Fruit fly (Drosophila melanogaster) whole organism, prepupa: ENCODE measurements around the gene gzl.
A peak's percentile ranks its signal among the peaks of the same experiment; 100 is the strongest.

Experiments
- CG10631 ChIP-seq: fragments of 200-800 bp; sonication (Bioruptor generic); optimal IDR thresholded peaks from 2 replicates; lab custom pipeline; 2016; ENCODE audit warnings: missing biosample characterization, missing genetic modification characterization
- CG10669 ChIP-seq: fragments of 200-800 bp; sonication (Bioruptor generic); optimal IDR thresholded peaks from 3 replicates; lab custom pipeline; 2018; ENCODE audit warnings: missing biosample characterization, mild to moderate bottlenecking, missing genetic modification characterization, moderate library complexity
- CG11902 ChIP-seq: fragments of 200-800 bp; sonication (Bioruptor generic); optimal IDR thresholded peaks from 3 replicates; lab custom pipeline; 2016; ENCODE audit warnings: missing biosample characterization, missing genetic modification characterization
- CG15336 ChIP-seq: fragments of 200-800 bp; sonication (Bioruptor generic); IDR thresholded peaks from 2 replicates; pipeline ENCODE4 v1.3.6; 2022; ENCODE audit warnings: missing biosample characterization, missing genetic modification characterization
- CG16779 ChIP-seq: fragments of 200-800 bp; sonication (Bioruptor generic); optimal IDR thresholded peaks from 3 replicates; lab custom pipeline; 2017; ENCODE audit warnings: missing biosample characterization, mild to moderate bottlenecking, missing genetic modification characterization
- CG3032 ChIP-seq: fragments of 200-800 bp; optimal IDR thresholded peaks from 2 replicates; lab custom pipeline; 2019; ENCODE audit warnings: missing biosample characterization, mild to moderate bottlenecking, missing genetic modification characterization, moderate library complexity
- CG32006 ChIP-seq: fragments of 200-800 bp; sonication (Bioruptor generic); optimal IDR thresholded peaks from 3 replicates; lab custom pipeline; 2017; ENCODE audit warnings: missing biosample characterization, mild to moderate bottlenecking, missing genetic modification characterization
- CG3919 ChIP-seq: fragments of 200-800 bp; sonication (Bioruptor generic); optimal IDR thresholded peaks from 3 replicates; lab custom pipeline; 2016; ENCODE audit warnings: missing biosample characterization, missing genetic modification characterization
- CG4318 ChIP-seq: fragments of 200-800 bp; sonication (Bioruptor generic); optimal IDR thresholded peaks from 3 replicates; lab custom pipeline; 2017; ENCODE audit warnings: missing biosample characterization, mild to moderate bottlenecking, missing genetic modification characterization
- CG6163 ChIP-seq: fragments of 200-800 bp; sonication (Bioruptor generic); IDR thresholded peaks from 3 replicates; pipeline ENCODE4 v1.3.6; 2022; ENCODE audit warnings: missing biosample characterization, missing genetic modification characterization
- CG6276 ChIP-seq: fragments of 200-800 bp; sonication (Bioruptor generic); optimal IDR thresholded peaks from 2 replicates; lab custom pipeline; 2017; ENCODE audit warnings: missing biosample characterization, mild to moderate bottlenecking, missing genetic modification characterization
- CG6808 ChIP-seq: fragments of 200-800 bp; sonication (Bioruptor generic); optimal IDR thresholded peaks from 3 replicates; lab custom pipeline; 2017; ENCODE audit warnings: missing biosample characterization, missing genetic modification characterization, mild to moderate bottlenecking, moderate library complexity, missing genetic modification reagents
- CG6854 ChIP-seq: fragments of 200-800 bp; sonication (Bioruptor generic); optimal IDR thresholded peaks from 2 replicates; lab custom pipeline; 2017; ENCODE audit warnings: missing biosample characterization, mild to moderate bottlenecking, missing genetic modification characterization
- CG7368 ChIP-seq: fragments of 200-800 bp; sonication (Bioruptor generic); optimal IDR thresholded peaks from 3 replicates; lab custom pipeline; 2016; ENCODE audit warnings: missing biosample characterization, missing genetic modification characterization
- CG8119 ChIP-seq: fragments of 200-800 bp; sonication (Bioruptor generic); IDR thresholded peaks from 3 replicates; pipeline ENCODE4 v1.3.6; 2022; ENCODE audit warnings: missing biosample characterization, missing genetic modification characterization
- CG8319 ChIP-seq: fragments of 200-800 bp; sonication (Bioruptor generic); optimal IDR thresholded peaks from 3 replicates; lab custom pipeline; 2016; ENCODE audit warnings: missing biosample characterization, missing genetic modification characterization
- CG9139 ChIP-seq: fragments of 200-800 bp; sonication (Bioruptor generic); optimal IDR thresholded peaks from 3 replicates; lab custom pipeline; 2017; ENCODE audit warnings: missing biosample characterization, mild to moderate bottlenecking, missing genetic modification characterization
- Eip75B ChIP-seq: fragments of 200-800 bp; sonication (Bioruptor generic); optimal IDR thresholded peaks from 3 replicates; lab custom pipeline; 2016; ENCODE audit warnings: missing biosample characterization, missing genetic modification characterization
- Eip78C ChIP-seq: fragments of 200-800 bp; sonication (Bioruptor generic); peaks from one replicate; lab custom pipeline; 2016; ENCODE audit warnings: missing biosample characterization, missing genetic modification characterization
- Ets96B ChIP-seq: fragments of 200-800 bp; optimal IDR thresholded peaks from 2 replicates; lab custom pipeline; 2019; ENCODE audit warnings: missing biosample characterization, mild to moderate bottlenecking, missing genetic modification characterization, moderate library complexity
- Gug ChIP-seq: fragments of 200-800 bp; sonication (Bioruptor generic); IDR thresholded peaks from 2 replicates; pipeline ENCODE4 v1.3.6; 2022; ENCODE audit warnings: missing biosample characterization, missing genetic modification characterization
- Hr39 ChIP-seq: fragments of 200-800 bp; sonication (Bioruptor generic); optimal IDR thresholded peaks from 2 replicates; lab custom pipeline; 2016; ENCODE audit warnings: missing biosample characterization, missing genetic modification characterization
- Hr4 ChIP-seq: fragments of 200-800 bp; sonication (Bioruptor generic); optimal IDR thresholded peaks from 3 replicates; lab custom pipeline; 2016; ENCODE audit warnings: missing biosample characterization, missing genetic modification characterization
- OdsH ChIP-seq: fragments of 200-800 bp; sonication (Bioruptor generic); optimal IDR thresholded peaks from 3 replicates; lab custom pipeline; 2016; ENCODE audit warnings: missing biosample characterization, missing genetic modification characterization
- Smox ChIP-seq: fragments of 200-800 bp; sonication (Bioruptor generic); optimal IDR thresholded peaks from 3 replicates; lab custom pipeline; 2016; ENCODE audit warnings: missing biosample characterization, missing genetic modification characterization
- Sox102F ChIP-seq: fragments of 200-800 bp; sonication (Bioruptor generic); optimal IDR thresholded peaks from 2 replicates; lab custom pipeline; 2016; ENCODE audit warnings: missing biosample characterization, mild to moderate bottlenecking, missing genetic modification characterization
- Sox14 ChIP-seq: fragments of 200-800 bp; sonication (Bioruptor generic); optimal IDR thresholded peaks from 3 replicates; lab custom pipeline; 2016; ENCODE audit warnings: missing biosample characterization, missing genetic modification characterization
- Sox15 ChIP-seq: fragments of 200-800 bp; sonication (Bioruptor generic); optimal IDR thresholded peaks from 3 replicates; lab custom pipeline; 2016; ENCODE audit warnings: missing biosample characterization, missing genetic modification characterization
- achi ChIP-seq: fragments of 200-800 bp; sonication (Bioruptor generic); optimal IDR thresholded peaks from 3 replicates; lab custom pipeline; 2016; ENCODE audit warnings: missing biosample characterization, missing genetic modification characterization
- acj6 ChIP-seq: fragments of 200-800 bp; sonication (Bioruptor generic); optimal IDR thresholded peaks from 3 replicates; lab custom pipeline; 2016; ENCODE audit warnings: missing biosample characterization, missing genetic modification characterization
- dac ChIP-seq: fragments of 200-800 bp; sonication (Bioruptor generic); optimal IDR thresholded peaks from 2 replicates; lab custom pipeline; 2017; ENCODE audit warnings: missing biosample characterization, mild to moderate bottlenecking, missing genetic modification characterization
- dsx ChIP-seq: fragments of 200-800 bp; optimal IDR thresholded peaks from 3 replicates; lab custom pipeline; 2019; ENCODE audit warnings: missing biosample characterization, mild to moderate bottlenecking, missing genetic modification characterization, moderate library complexity; ENCODE audit not compliant: poor library complexity, severe bottlenecking
- eg ChIP-seq: fragments of 200-800 bp; sonication (Bioruptor generic); IDR thresholded peaks from 3 replicates; pipeline ENCODE4 v1.3.6; 2022; ENCODE audit warnings: missing biosample characterization, missing genetic modification characterization
- esn ChIP-seq: fragments of 200-800 bp; sonication (Bioruptor generic); optimal IDR thresholded peaks from 2 replicates; lab custom pipeline; 2016; ENCODE audit warnings: missing biosample characterization, mild to moderate bottlenecking, missing genetic modification characterization, moderate library complexity
- fd59A ChIP-seq: fragments of 200-800 bp; sonication (Bioruptor generic); optimal IDR thresholded peaks from 2 replicates; lab custom pipeline; 2017; ENCODE audit warnings: missing biosample characterization, mild to moderate bottlenecking, missing genetic modification characterization, missing genetic modification reagents
- fd85E ChIP-seq: fragments of 200-800 bp; sonication (Bioruptor generic); optimal IDR thresholded peaks from 3 replicates; lab custom pipeline; 2016; ENCODE audit warnings: missing biosample characterization, missing genetic modification characterization
- fkh ChIP-seq: fragments of 200-800 bp; sonication (Bioruptor generic); optimal IDR thresholded peaks from 3 replicates; lab custom pipeline; 2017; ENCODE audit warnings: missing biosample characterization, mild to moderate bottlenecking, missing genetic modification characterization, moderate library complexity
- net ChIP-seq: fragments of 200-800 bp; sonication (Bioruptor generic); optimal IDR thresholded peaks from 3 replicates; lab custom pipeline; 2016; ENCODE audit warnings: missing biosample characterization, missing genetic modification characterization
- pdm3 ChIP-seq: fragments of 200-800 bp; sonication (Bioruptor generic); optimal IDR thresholded peaks from 3 replicates; lab custom pipeline; 2016; ENCODE audit warnings: missing biosample characterization, missing genetic modification characterization
- salr ChIP-seq, 2 experiments: fragments of 200-800 bp; sonication (Bioruptor generic); optimal IDR thresholded peaks; 3 replicates each; lab custom pipeline; 2016 to 2018; ENCODE audit warnings: missing biosample characterization in 2 of 2, missing genetic modification characterization in 2 of 2, mild to moderate bottlenecking in 1 of 2
- ss ChIP-seq, 2 experiments: fragments of 200-800 bp; sonication (Bioruptor generic); optimal IDR thresholded peaks; 2 replicates in 1 of 2; 3 replicates in 1 of 2; lab custom pipeline; 2017 to 2018; ENCODE audit warnings: mild to moderate bottlenecking in 2 of 2, missing biosample characterization in 2 of 2, missing genetic modification characterization in 2 of 2, moderate library complexity in 1 of 2
- svp ChIP-seq: fragments of 200-800 bp; sonication (Bioruptor generic); peaks from one replicate; lab custom pipeline; 2016; ENCODE audit warnings: missing biosample characterization, missing genetic modification characterization
- topi ChIP-seq: fragments of 200-800 bp; sonication (Bioruptor generic); optimal IDR thresholded peaks from 3 replicates; lab custom pipeline; 2016; ENCODE audit warnings: missing biosample characterization, missing genetic modification characterization
- vri ChIP-seq: fragments of 200-800 bp; sonication (Bioruptor generic); optimal IDR thresholded peaks from 3 replicates; lab custom pipeline; 2016; ENCODE audit warnings: missing biosample characterization, mild to moderate bottlenecking, missing genetic modification characterization

The gzl gene

DNA sequence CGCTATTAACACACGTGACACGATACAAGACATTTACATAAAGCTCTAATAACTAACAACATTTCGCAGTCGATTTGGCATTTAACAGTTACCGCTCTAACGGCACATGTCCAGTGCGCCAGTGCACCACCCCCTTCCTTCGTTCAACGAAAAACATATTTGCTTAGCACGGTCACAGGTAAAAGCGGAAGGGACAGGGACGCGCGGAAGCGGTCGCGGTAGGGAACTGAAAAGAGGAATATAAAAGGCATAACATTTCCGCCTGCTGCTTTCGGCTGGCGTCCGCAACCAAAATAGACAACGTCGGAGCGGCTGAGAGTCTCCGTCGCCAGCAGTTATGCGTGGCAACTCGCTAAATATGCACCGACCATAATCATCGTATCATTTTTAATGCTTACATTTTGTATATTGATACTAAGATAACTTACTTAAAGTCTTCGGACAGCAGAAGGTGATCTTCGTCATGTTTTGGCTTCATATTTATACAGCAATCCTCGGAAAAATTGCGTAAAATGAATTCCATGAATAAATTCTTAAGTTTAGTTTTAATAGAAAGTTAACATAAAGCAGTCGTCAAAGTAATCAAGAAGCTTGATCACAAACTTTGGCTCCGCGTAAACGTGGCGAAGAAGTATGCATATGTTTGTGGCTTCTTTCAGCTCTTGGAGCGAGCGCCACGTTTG is 30.9 kb upstream of the gzl start:
- peak; percentile 38 for TF ChIP-seq fkh (GFP tag; lab: Kevin White, UChicago)
- TF ChIP-seq svp (GFP tag; lab: Kevin White, UChicago) = no peak
- peak in 1 of 2 experiments; percentile 54 for TF ChIP-seq salr (GFP tag; optimal IDR thresholded peaks at IDR 0.05; lab: Kevin White, UChicago)
- peak; percentile 64 for TF ChIP-seq CG6276 (GFP tag; lab: Kevin White, UChicago)
- peak; percentile 4 for TF ChIP-seq Eip75B (GFP tag; lab: Kevin White, UChicago)
- TF ChIP-seq CG10669 (GFP tag; lab: Kevin White, UChicago) = peak; percentile 39
- TF ChIP-seq CG6808 = peak; percentile 42
- no peak for TF ChIP-seq Sox15 (GFP tag; lab: Kevin White, UChicago)
- TF ChIP-seq dac (GFP tag; lab: Kevin White, UChicago) = peak; percentile 37
- peak; percentile 24 for TF ChIP-seq CG3919
- peak; percentile 5 for TF ChIP-seq CG16779 (tag; lab: Kevin White, UChicago)
- TF ChIP-seq CG8119 (GFP tag; lab: Robert Waterston, UW) = peak; percentile 69
- TF ChIP-seq CG10631 (GFP tag; lab: Kevin White, UChicago) = peak; percentile 14
- peak; percentile 52 for TF ChIP-seq OdsH (GFP tag; lab: Kevin White, UChicago)
- peak; percentile 76 for TF ChIP-seq Hr4 (GFP tag; lab: Kevin White, UChicago)
- peak; percentile 79 for TF ChIP-seq Eip78C (GFP tag; lab: Kevin White, UChicago)
- TF ChIP-seq Hr39 (GFP tag; lab: Kevin White, UChicago) = peak; percentile 9
- peak; percentile 39 for TF ChIP-seq achi
- TF ChIP-seq fd59A (GFP tag; lab: Kevin White, UChicago) = no peak
- TF ChIP-seq CG4318 (GFP tag; lab: Kevin White, UChicago) = peak; percentile 45
- peak; percentile 52; the same call in 2 of the 3 replicates for TF ChIP-seq eg (GFP tag; lab: Robert Waterston, UW)
- TF ChIP-seq net (GFP tag; lab: Kevin White, UChicago) = peak; percentile 31
- TF ChIP-seq Sox14 = peak; percentile 34
- TF ChIP-seq vri = no peak
- TF ChIP-seq ss (GFP tag; optimal IDR thresholded peaks at IDR 0.05; lab: Kevin White, UChicago) = no peak
- TF ChIP-seq acj6 (GFP tag; lab: Kevin White, UChicago) = peak; percentile 49
- TF ChIP-seq Ets96B = peak; percentile 17
- TF ChIP-seq Sox102F = peak; percentile 15
- TF ChIP-seq CG8319 (GFP tag; lab: Kevin White, UChicago) = no peak
- peak; percentile 13 for TF ChIP-seq dsx (GFP tag; lab: Kevin White, UChicago)
- peak; percentile 47 for TF ChIP-seq pdm3 (GFP tag; lab: Kevin White, UChicago)
- no peak for TF ChIP-seq CG9139 (GFP tag; lab: Kevin White, UChicago)
- TF ChIP-seq CG32006 (GFP tag; lab: Kevin White, UChicago) = peak; percentile 77
- TF ChIP-seq CG15336 (GFP tag; lab: Robert Waterston, UW) = peak; percentile 73
- peak; percentile 31 for TF ChIP-seq esn
- TF ChIP-seq CG3032 (tag; lab: Kevin White, UChicago) = peak; percentile 42
- TF ChIP-seq Gug (GFP tag; lab: Robert Waterston, UW) = 0 out of 2 replicates have a peak, but pooled peaks have one; percentile 26
- TF ChIP-seq Smox = no peak
- TF ChIP-seq CG6163 (GFP tag; lab: Robert Waterston, UW) = 0 out of 3 replicates have a peak, but pooled peaks have one; percentile 41

- no peak for TF ChIP-seq CG7368
- TF ChIP-seq svp (GFP tag; lab: Kevin White, UChicago) = no peak
- TF ChIP-seq eg (GFP tag; lab: Robert Waterston, UW) = no peak
- no peak for TF ChIP-seq Hr39 (GFP tag; lab: Kevin White, UChicago)
- TF ChIP-seq CG11902 (GFP tag; lab: Kevin White, UChicago) = no peak
- TF ChIP-seq Sox15 (GFP tag; lab: Kevin White, UChicago) = no peak
- no peak for TF ChIP-seq CG16779 (tag; lab: Kevin White, UChicago)
- no peak for TF ChIP-seq fd85E
- no peak for TF ChIP-seq topi (GFP tag; lab: Kevin White, UChicago)
- TF ChIP-seq CG6854 (GFP tag; lab: Kevin White, UChicago) = no peak
- TF ChIP-seq Eip78C (GFP tag; lab: Kevin White, UChicago) = no peak
- TF ChIP-seq CG6276 (GFP tag; lab: Kevin White, UChicago) = no peak
Observed at dm6 chr3R:6352436-6352835, 30.3 kb upstream of the gzl start.
